Fruit fly (Drosophila melanogaster) whole organism, embryonic: Measurements from ENCODE around the gene Gclm.

ENCODE experiments used
- CG12219 ChIP-seq: fragments of 200-800 bp; sonication (Bioruptor generic); optimal IDR thresholded peaks from 3 replicates; lab custom pipeline; 2018; ENCODE audit warnings: missing biosample characterization, mild to moderate bottlenecking, missing genetic modification characterization
- CG12769 ChIP-seq: fragments of 200-800 bp; sonication (Bioruptor generic); optimal IDR thresholded peaks from 2 replicates; lab custom pipeline; 2019; ENCODE audit warnings: missing biosample characterization, mild to moderate bottlenecking, missing genetic modification characterization, moderate library complexity
- CG3838 ChIP-seq: fragments of 200-800 bp; sonication (Bioruptor generic); optimal IDR thresholded peaks from 3 replicates; lab custom pipeline; 2016; ENCODE audit warnings: missing biosample characterization, missing genetic modification characterization
- Hmr ChIP-seq: fragments of 200-800 bp; sonication (Bioruptor generic); optimal IDR thresholded peaks from 3 replicates; lab custom pipeline; 2017; ENCODE audit warnings: mild to moderate bottlenecking, missing biosample characterization, missing genetic modification reagents, missing genetic modification characterization
- MBD-R2 ChIP-seq: fragments of 200-800 bp; sonication (Bioruptor generic); IDR thresholded peaks from 2 replicates; pipeline ENCODE4 v1.3.6; 2022; ENCODE audit warnings: missing biosample characterization, missing genetic modification characterization
- bsh ChIP-seq, 2 experiments: fragments of 200-800 bp; sonication (Bioruptor generic); optimal IDR thresholded peaks; 2 replicates each; lab custom pipeline; 2017 to 2018; ENCODE audit warnings: mild to moderate bottlenecking in 2 of 2, missing biosample characterization in 2 of 2, missing genetic modification characterization in 2 of 2, moderate library complexity in 1 of 2
- otp ChIP-seq: fragments of 200-800 bp; sonication (Bioruptor generic); IDR thresholded peaks from 3 replicates; pipeline ENCODE4, ENCODE4 v1.3.6; 2022; ENCODE audit warnings: missing biosample characterization, missing genetic modification characterization
- pita ChIP-seq: fragments of 200-800 bp; sonication (Bioruptor generic); optimal IDR thresholded peaks from 2 replicates; lab custom pipeline; 2017; ENCODE audit warnings: missing biosample characterization, mild to moderate bottlenecking, missing genetic modification characterization
- sd ChIP-seq: fragments of 200-800 bp; sonication (Bioruptor generic); optimal IDR thresholded peaks from 3 replicates; lab custom pipeline; 2018; ENCODE audit warnings: missing biosample characterization, mild to moderate bottlenecking, missing genetic modification characterization, moderate library complexity
- sug ChIP-seq: fragments of 200-800 bp; optimal IDR thresholded peaks from 2 replicates; lab custom pipeline; 2019; ENCODE audit warnings: missing biosample characterization, mild to moderate bottlenecking, missing genetic modification characterization, moderate library complexity

Gclm gene

dm6 chr3R:22635684-22636566 lies 50.4 kb downstream of the Gclm start (continued):
- peak; percentile 33 for TF ChIP-seq Hmr (GFP tag; lab: Kevin White, UChicago)
- no peak for TF ChIP-seq bsh (GFP tag; optimal IDR thresholded peaks at IDR 0.05; lab: Kevin White, UChicago)
- TF ChIP-seq MBD-R2 (GFP tag; lab: Robert Waterston, UW) = no peak
- no peak for TF ChIP-seq CG3838
- TF ChIP-seq sd (tag; lab: Kevin White, UChicago) = peak; percentile 94
- no peak for TF ChIP-seq CG12219 (GFP tag; lab: Kevin White, UChicago)
- no peak for TF ChIP-seq otp (GFP tag; lab: Robert Waterston, UW)
- TF ChIP-seq CG12769 = peak; percentile 65
- peak; percentile 80 for TF ChIP-seq sug (tag; lab: Kevin White, UChicago)
- TF ChIP-seq pita (GFP tag; lab: Kevin White, UChicago) = no peak
